Fruit fly (Drosophila melanogaster): ENCODE measurements around the gene CG2841.

DNA sequence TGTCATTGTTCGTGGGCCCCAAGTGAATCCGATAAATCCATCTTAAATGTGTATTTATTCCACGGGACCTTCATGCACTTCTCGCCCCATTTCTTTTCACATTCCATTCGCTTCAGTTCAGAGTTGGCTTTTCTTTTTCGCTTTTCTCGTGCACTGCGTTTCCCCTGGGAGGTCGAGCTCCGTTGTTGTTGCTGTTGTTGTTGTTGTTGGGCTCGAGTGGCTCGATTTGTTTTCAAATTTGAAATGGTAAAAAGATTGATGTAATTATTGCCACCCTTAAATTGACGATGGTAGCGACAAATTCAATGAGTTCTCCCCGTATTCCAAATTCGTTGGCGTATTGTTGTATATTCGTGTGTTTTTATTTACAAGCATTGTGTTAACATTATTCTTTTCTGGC is 45.3 kb downstream of the CG2841 start:
- no peak for TF ChIP-seq CG8478 (optimal IDR thresholded peaks at IDR 0.05)
- TF ChIP-seq CTCF (optimal IDR thresholded peaks at IDR 0.05), result no peak
